Fruit fly (Drosophila melanogaster) whole organism, wandering third instar larva: ENCODE results near the gene CG42635.

Experiments used
- GATAd ChIP-seq: sonication (Bioruptor generic); optimal IDR thresholded peaks from 2 replicates; lab custom pipeline; 2016; ENCODE audit warnings: missing biosample characterization, missing genetic modification characterization
- brk ChIP-seq: fragments of 200-800 bp; sonication (Bioruptor generic); optimal IDR thresholded peaks from 2 replicates; lab custom pipeline; 2016; ENCODE audit warnings: missing biosample characterization, mild to moderate bottlenecking, missing genetic modification characterization
- pan ChIP-seq: fragments of >200 bp; optimal IDR thresholded peaks from 2 replicates; lab custom pipeline; 2017
- psq ChIP-seq: fragments of 200-800 bp; sonication (Bioruptor generic); optimal IDR thresholded peaks from 3 replicates; lab custom pipeline; 2017; ENCODE audit warnings: missing biosample characterization, mild to moderate bottlenecking, missing genetic modification characterization, moderate library complexity
- usp ChIP-seq: fragments of >200 bp; optimal IDR thresholded peaks from 2 replicates; lab custom pipeline; 2017; ENCODE audit warnings: missing biosample characterization, missing genetic modification characterization

- TF ChIP-seq GATAd (no peak), brk (GFP tag; lab: Kevin White, UChicago) (no peak), usp (GFP tag; lab: Kevin White, UChicago) (no peak), psq (GFP tag; lab: Kevin White, UChicago) (no peak), pan (lab: Kevin White, UChicago) (no peak)
Measured at dm6 chr2L:17963071-17963567, 44.6 kb upstream of the CG42635 start, which contains the start of gene CG5674.
